Worm (Caenorhabditis elegans) whole organism, L1 larva: ENCODE measurements around the gene C36E8.4.

Experiments used
- C16A3.4 ChIP-seq: fragments of 150-350 bp; optimal IDR thresholded peaks from 2 replicates; lab custom pipeline; 2014; ENCODE audit warnings: missing biosample characterization, missing genetic modification characterization
- C34B4.2 ChIP-seq: sonication (generic microtip); optimal IDR thresholded peaks from 2 replicates; lab custom pipeline; 2017; ENCODE audit warnings: mild to moderate bottlenecking, missing genetic modification characterization, missing compliant biosample characterization
- aly-2 ChIP-seq: fragments of 150-350 bp; optimal IDR thresholded peaks from 2 replicates; lab custom pipeline; 2014; ENCODE audit warnings: missing biosample characterization, missing genetic modification characterization
- blmp-1 ChIP-seq: fragments of 150-350 bp; optimal IDR thresholded peaks from 2 replicates; lab custom pipeline; 2014; ENCODE audit warnings: missing biosample characterization, missing genetic modification characterization
- ceh-82 ChIP-seq, 3 experiments: fragments of 150-350 bp in 1 of 3; sonication (generic microtip) in 2 of 3; optimal IDR thresholded peaks; 2 replicates each; lab custom pipeline; 2014 to 2017; ENCODE audit warnings: missing biosample characterization in 3 of 3, missing genetic modification characterization in 3 of 3
- ceh-88 ChIP-seq: fragments of 200-800 bp; sonication (Bioruptor generic); IDR thresholded peaks from 2 replicates; pipeline ENCODE4 v1.3.6; 2022; ENCODE audit warnings: missing genetic modification characterization, missing compliant biosample characterization
- dpl-1 ChIP-seq, 3 experiments: fragments of 150-350 bp in 2 of 3; sonication (generic microtip) in 1 of 3; optimal IDR thresholded peaks; 2 replicates each; lab custom pipeline; 2014 to 2017; ENCODE audit warnings: missing biosample characterization in 3 of 3, missing genetic modification characterization in 3 of 3, missing genetic modification reagents in 3 of 3
- dsc-1 ChIP-seq: sonication (generic microtip); optimal IDR thresholded peaks from 2 replicates; lab custom pipeline; 2016; ENCODE audit warnings: mild to moderate bottlenecking, missing genetic modification characterization, missing compliant biosample characterization
- efl-1 ChIP-seq, 4 experiments: fragments of 150-350 bp; optimal IDR thresholded peaks in 3 of 4; peaks in 1 of 4; 1 replicate in 1 of 4; 2 replicates in 3 of 4; lab custom pipeline; 2014; ENCODE audit warnings: missing biosample characterization in 2 of 4, missing genetic modification characterization in 2 of 4, missing genetic modification reagents in 2 of 4
- egl-13 ChIP-seq: sonication (generic microtip); optimal IDR thresholded peaks from 2 replicates; lab custom pipeline; 2016; ENCODE audit warnings: missing genotype, missing genetic modification reagents, missing genetic modification characterization, missing compliant biosample characterization
- egl-27 ChIP-seq, 2 experiments: fragments of 150-350 bp in 1 of 2; sonication (generic microtip); optimal IDR thresholded peaks; 3 replicates each; lab custom pipeline; 2017 to 2018; ENCODE audit warnings: missing biosample characterization in 2 of 2, missing genetic modification characterization in 2 of 2, missing genetic modification reagents in 2 of 2
- ets-5 ChIP-seq: fragments of 200-800 bp; sonication (Bioruptor generic); IDR thresholded peaks from 2 replicates; pipeline ENCODE4 v1.3.6; 2022; ENCODE audit warnings: missing genetic modification characterization, missing compliant biosample characterization
- fkh-8 ChIP-seq: sonication (generic microtip); optimal IDR thresholded peaks from 2 replicates; lab custom pipeline; 2016; ENCODE audit warnings: mild to moderate bottlenecking, missing genetic modification characterization, missing compliant biosample characterization
- hlh-17 ChIP-seq: fragments of 200-800 bp; sonication (Bioruptor generic); optimal IDR thresholded peaks from 2 replicates; lab custom pipeline; 2018; ENCODE audit warnings: missing genetic modification characterization, mild to moderate bottlenecking, missing compliant biosample characterization, moderate library complexity, borderline replicate concordance
- hlh-4 ChIP-seq: sonication (generic microtip); optimal IDR thresholded peaks from 2 replicates; lab custom pipeline; 2016; ENCODE audit warnings: mild to moderate bottlenecking, missing genetic modification characterization, missing compliant biosample characterization
- lin-13 ChIP-seq: fragments of 150-350 bp; optimal IDR thresholded peaks from 2 replicates; lab custom pipeline; 2014; ENCODE audit warnings: missing biosample characterization, missing genetic modification reagents, missing genetic modification characterization
- lin-15B ChIP-seq: fragments of 150-350 bp; sonication (generic microtip); optimal IDR thresholded peaks from 3 replicates; lab custom pipeline; 2014; ENCODE audit warnings: missing biosample characterization, missing genetic modification characterization
- lin-35 ChIP-seq, 2 experiments: fragments of 150-350 bp; optimal IDR thresholded peaks; 2 replicates each; lab custom pipeline; 2014; ENCODE audit warnings: missing biosample characterization in 2 of 2, missing genetic modification characterization in 2 of 2, missing genetic modification reagents in 2 of 2
- lsy-2 ChIP-seq, 2 experiments: fragments of 150-350 bp; optimal IDR thresholded peaks; 2 replicates each; lab custom pipeline; 2014; ENCODE audit warnings: missing biosample characterization in 2 of 2, missing genetic modification characterization in 2 of 2
- mab-9 ChIP-seq: fragments of 200-800 bp; sonication (Bioruptor generic); IDR thresholded peaks from 2 replicates; pipeline ENCODE4 v1.3.6; 2022; ENCODE audit warnings: missing genetic modification reagents, missing genetic modification characterization, missing compliant biosample characterization
- mdl-1 ChIP-seq, 2 experiments: fragments of 150-350 bp; optimal IDR thresholded peaks; 2 replicates each; lab custom pipeline; 2014 to 2017; ENCODE audit warnings: missing biosample characterization in 2 of 2, missing genetic modification characterization in 2 of 2, inconsistent platforms in 1 of 2
- mef-2 ChIP-seq: fragments of 150-350 bp; optimal IDR thresholded peaks from 2 replicates; lab custom pipeline; 2014; ENCODE audit warnings: missing biosample characterization, missing genetic modification characterization
- nhr-11 ChIP-seq: fragments of 150-350 bp; optimal IDR thresholded peaks from 2 replicates; lab custom pipeline; 2014; ENCODE audit warnings: missing biosample characterization, missing genetic modification characterization
- nhr-71 ChIP-seq: sonication (generic microtip); optimal IDR thresholded peaks from 2 replicates; lab custom pipeline; 2016; ENCODE audit warnings: mild to moderate bottlenecking, missing genetic modification characterization, moderate library complexity, missing compliant biosample characterization
- nhr-76 ChIP-seq: sonication (generic microtip); optimal IDR thresholded peaks from 2 replicates; lab custom pipeline; 2017; ENCODE audit warnings: missing biosample characterization, missing genetic modification characterization
- nhr-84 ChIP-seq: sonication (generic microtip); optimal IDR thresholded peaks from 2 replicates; lab custom pipeline; 2017; ENCODE audit warnings: missing biosample characterization, missing genetic modification characterization
- nhr-85 ChIP-seq: sonication (generic microtip); peaks from one replicate; lab custom pipeline; 2016; ENCODE audit warnings: missing genetic modification characterization, inconsistent platforms, missing compliant biosample characterization
- pax-3 ChIP-seq: fragments of 200-800 bp; sonication (Bioruptor generic); optimal IDR thresholded peaks from 2 replicates; lab custom pipeline; 2018; ENCODE audit warnings: mild to moderate bottlenecking, missing genetic modification characterization, moderate library complexity, missing compliant biosample characterization
- rnt-1 ChIP-seq: sonication (generic microtip); optimal IDR thresholded peaks from 2 replicates; lab custom pipeline; 2016; ENCODE audit warnings: mild to moderate bottlenecking, missing genetic modification characterization, moderate library complexity, missing compliant biosample characterization
- skn-1 ChIP-seq: fragments of 150-350 bp; optimal IDR thresholded peaks from 2 replicates; lab custom pipeline; 2014; ENCODE audit warnings: missing biosample characterization, missing genetic modification characterization
- snpc-4 ChIP-seq: fragments of 150-350 bp; optimal IDR thresholded peaks from 2 replicates; lab custom pipeline; 2014; ENCODE audit warnings: missing biosample characterization, missing genetic modification characterization
- sptf-1 ChIP-seq: fragments of 150-350 bp; optimal IDR thresholded peaks from 2 replicates; lab custom pipeline; 2014; ENCODE audit warnings: missing biosample characterization, missing genetic modification characterization
- swsn-7 ChIP-seq: sonication (generic microtip); optimal IDR thresholded peaks from 2 replicates; lab custom pipeline; 2016; ENCODE audit warnings: missing genetic modification characterization, missing compliant biosample characterization
- tlp-1 ChIP-seq: fragments of 150-350 bp; optimal IDR thresholded peaks from 2 replicates; lab custom pipeline; 2014; ENCODE audit warnings: missing biosample characterization, missing genetic modification characterization
- unc-30 ChIP-seq: sonication (generic microtip); optimal IDR thresholded peaks from 2 replicates; lab custom pipeline; 2017; ENCODE audit warnings: missing biosample characterization, missing genetic modification characterization
- unc-62 ChIP-seq: fragments of 150-350 bp; optimal IDR thresholded peaks from 2 replicates; lab custom pipeline; 2014; ENCODE audit warnings: missing biosample characterization, missing genetic modification reagents, missing genetic modification characterization
- unc-98 ChIP-seq: fragments of 200-800 bp; sonication (Bioruptor generic); IDR thresholded peaks from 2 replicates; pipeline ENCODE4 v1.3.6; 2022; ENCODE audit warnings: missing genetic modification characterization, missing compliant biosample characterization
- vab-15 ChIP-seq: sonication (generic microtip); optimal IDR thresholded peaks from 2 replicates; lab custom pipeline; 2017; ENCODE audit warnings: missing genotype, mild to moderate bottlenecking, missing genetic modification characterization, missing compliant biosample characterization
- zag-1 ChIP-seq: fragments of 150-350 bp; optimal IDR thresholded peaks from 2 replicates; lab custom pipeline; 2014; ENCODE audit warnings: missing biosample characterization, missing genetic modification characterization
- zip-4 ChIP-seq: fragments of 200-800 bp; sonication (Bioruptor generic); optimal IDR thresholded peaks from 2 replicates; lab custom pipeline; 2018; ENCODE audit warnings: mild to moderate bottlenecking, missing genetic modification characterization, moderate library complexity, missing compliant biosample characterization
- ztf-11 ChIP-seq, 2 experiments: sonication (generic microtip); optimal IDR thresholded peaks; 2 replicates each; lab custom pipeline; 2016 to 2017; ENCODE audit warnings: missing genetic modification characterization in 2 of 2, missing biosample characterization in 1 of 2, missing compliant biosample characterization in 1 of 2
- ztf-4 ChIP-seq: fragments of 150-350 bp; optimal IDR thresholded peaks from 2 replicates; lab custom pipeline; 2014; ENCODE audit warnings: missing biosample characterization, missing genetic modification characterization

Gene C36E8.4

ce11 chrIII:4019801-4020200, 7.7 kb downstream of the C36E8.4 start, which contains the start of gene snpc-3.4 (continued):
- TF ChIP-seq ztf-11 (tag; optimal IDR thresholded peaks at IDR 0.05; lab: Kevin White, UChicago), result peak in 1 of 2 experiments; percentile 22
- TF ChIP-seq nhr-84 (tag; lab: Kevin White, UChicago), result no peak

ce11 chrIII:4021866-4022265, 9.7 kb downstream of the C36E8.4 start, which contains the start of gene tftc-5:
tftc-5 (plus strand) TSS chrIII:4022166.
- TF ChIP-seq unc-98 (no peak), efl-1 (optimal IDR thresholded peaks at IDR 0.05; lab: Kevin White, UChicago) (no peak), efl-1 (GFP tag; optimal IDR thresholded peaks at IDR 0.05 in 1 of 2; lab: Kevin White, UChicago) (peak in 1 of 2 experiments; percentile 47)

- TF ChIP-seq dsc-1 (tag; lab: Kevin White, UChicago) (peak; percentile 40), ztf-4 (no peak), nhr-76 (tag; lab: Kevin White, UChicago) (no peak), egl-13 (no peak), aly-2 (tag; lab: Kevin White, UChicago) (no peak), rnt-1 (tag; lab: Kevin White, UChicago) (no peak), pax-3 (tag; lab: Kevin White, UChicago) (no peak), hlh-17 (GFP tag; lab: Kevin White, UChicago) (no peak)
- TF ChIP-seq, all 84 proteins: peak for 1
Observed at ce11 chrIII:4028061-4028460, 15.9 kb downstream of the C36E8.4 start, which contains the start of gene T02C12.5. T02C12.5 (minus strand) TSS chrIII:4028161.

- TF ChIP-seq efl-1 (optimal IDR thresholded peaks at IDR 0.05; lab: Kevin White, UChicago) (no peak), efl-1 (GFP tag; optimal IDR thresholded peaks at IDR 0.05 in 1 of 2; lab: Kevin White, UChicago) (peak in 1 of 2 experiments; percentile 72), C34B4.2 (tag; lab: Kevin White, UChicago) (no peak)
Observed at ce11 chrIII:4030839-4031238, 18.7 kb downstream of the C36E8.4 start.

ce11 chrIII:4034984-4035383, 22.8 kb downstream of the C36E8.4 start:
- TF ChIP-seq efl-1 (optimal IDR thresholded peaks at IDR 0.05; lab: Kevin White, UChicago), result no peak
- no peak for TF ChIP-seq efl-1 (GFP tag; optimal IDR thresholded peaks at IDR 0.05 in 1 of 2; lab: Kevin White, UChicago)
- TF ChIP-seq C16A3.4 (tag; lab: Kevin White, UChicago), result no peak
- TF ChIP-seq nhr-76 (tag; lab: Kevin White, UChicago), result no peak
- TF ChIP-seq ceh-88 (GFP tag; lab: Robert Waterston, UW), result no peak
- TF ChIP-seq hlh-4 (tag; lab: Kevin White, UChicago), result no peak
- no peak for TF ChIP-seq mdl-1 (tag; optimal IDR thresholded peaks at IDR 0.05; lab: Kevin White, UChicago)
- no peak for TF ChIP-seq nhr-11 (tag; lab: Kevin White, UChicago)
- TF ChIP-seq ztf-11 (tag; optimal IDR thresholded peaks at IDR 0.05; lab: Kevin White, UChicago), result no peak
- no peak for TF ChIP-seq vab-15 (tag; lab: Kevin White, UChicago)
- no peak for TF ChIP-seq unc-62 (GFP tag; lab: Kevin White, UChicago)
- no peak for TF ChIP-seq lin-15B (tag; lab: Kevin White, UChicago)
- TF ChIP-seq snpc-4, result no peak
- TF ChIP-seq blmp-1 (tag; lab: Kevin White, UChicago), result peak; percentile 1
- TF ChIP-seq zag-1 (tag; lab: Kevin White, UChicago), result no peak
- no peak for TF ChIP-seq lsy-2 (tag; optimal IDR thresholded peaks at IDR 0.05; lab: Kevin White, UChicago)
- no peak for TF ChIP-seq mab-9 (GFP tag; lab: Robert Waterston, UW)
- no peak for TF ChIP-seq lin-35 (GFP tag; optimal IDR thresholded peaks at IDR 0.05; lab: Kevin White, UChicago)
- no peak for TF ChIP-seq fkh-8 (tag; lab: Kevin White, UChicago)
- TF ChIP-seq aly-2 (tag; lab: Kevin White, UChicago), result no peak
- TF ChIP-seq sptf-1, result no peak
- TF ChIP-seq tlp-1, result no peak
- peak in 1 of 2 experiments; percentile 19 for TF ChIP-seq egl-27 (tag; optimal IDR thresholded peaks at IDR 0.05; lab: Kevin White, UChicago)
- no peak for TF ChIP-seq mef-2
- no peak for TF ChIP-seq nhr-84 (tag; lab: Kevin White, UChicago)
- TF ChIP-seq ceh-82 (tag; optimal IDR thresholded peaks at IDR 0.05; lab: Kevin White, UChicago), result peak in 1 of 3 experiments; percentile 30
- TF ChIP-seq nhr-85 (tag; lab: Kevin White, UChicago), result no peak
- no peak for TF ChIP-seq unc-30 (tag; lab: Kevin White, UChicago)
- no peak for TF ChIP-seq lin-13 (GFP tag; lab: Kevin White, UChicago)
- no peak for TF ChIP-seq ets-5 (GFP tag; lab: Robert Waterston, UW)
- TF ChIP-seq pax-3 (tag; lab: Kevin White, UChicago), result no peak
- TF ChIP-seq hlh-17 (GFP tag; lab: Kevin White, UChicago), result no peak
- TF ChIP-seq dpl-1 (GFP tag; optimal IDR thresholded peaks at IDR 0.05; lab: Kevin White, UChicago), result no peak
- peak; percentile 34 for TF ChIP-seq zip-4
- TF ChIP-seq egl-13, result no peak
- no peak for TF ChIP-seq swsn-7
- TF ChIP-seq skn-1 (tag; lab: Kevin White, UChicago), result peak; percentile 44
- TF ChIP-seq C34B4.2 (tag; lab: Kevin White, UChicago), result no peak
- TF ChIP-seq nhr-71 (tag; lab: Kevin White, UChicago), result peak; percentile 18
